Worm (Caenorhabditis elegans) whole organism, L2 larva: ENCODE measurements around the gene F47G3.1.

Experiments
- F13H6.1 ChIP-seq: sonication (generic microtip); optimal IDR thresholded peaks from 2 replicates; lab custom pipeline; 2016; ENCODE audit warnings: missing genetic modification characterization, missing compliant biosample characterization
- R02D3.7 ChIP-seq: fragments of 150-350 bp; optimal IDR thresholded peaks from 2 replicates; lab custom pipeline; 2014; ENCODE audit warnings: missing biosample characterization, missing genetic modification characterization
- Y55F3AM.14 ChIP-seq: fragments of 200-800 bp; sonication (Bioruptor generic); optimal IDR thresholded peaks from 2 replicates; lab custom pipeline; 2018; ENCODE audit warnings: mild to moderate bottlenecking, missing genetic modification characterization, missing compliant biosample characterization
- ZK546.5 ChIP-seq: sonication (generic microtip); optimal IDR thresholded peaks from 2 replicates; lab custom pipeline; 2017; ENCODE audit warnings: missing biosample characterization, missing genetic modification characterization
- alr-1 ChIP-seq: fragments of 150-350 bp; optimal IDR thresholded peaks from 2 replicates; lab custom pipeline; 2014; ENCODE audit warnings: missing biosample characterization, missing genetic modification characterization
- aly-2 ChIP-seq: fragments of 150-350 bp; optimal IDR thresholded peaks from 2 replicates; lab custom pipeline; 2014; ENCODE audit warnings: missing biosample characterization, missing genetic modification characterization
- ama-1 ChIP-seq: fragments of 150-350 bp; optimal IDR thresholded peaks from 2 replicates; lab custom pipeline; 2018; ENCODE audit warnings: inconsistent platforms
- blmp-1 ChIP-seq: sonication (generic microtip); optimal IDR thresholded peaks from 2 replicates; lab custom pipeline; 2017; ENCODE audit warnings: missing genetic modification characterization, mild to moderate bottlenecking, missing compliant biosample characterization, antibody characterized with exemption, moderate library complexity; ENCODE audit not compliant: insufficient read depth
- ceh-16 ChIP-seq: fragments of 150-350 bp; optimal IDR thresholded peaks from 2 replicates; lab custom pipeline; 2014; ENCODE audit warnings: missing biosample characterization, missing genetic modification characterization
- crh-2 ChIP-seq: sonication (generic microtip); optimal IDR thresholded peaks from 2 replicates; lab custom pipeline; 2017; ENCODE audit warnings: missing biosample characterization, missing genetic modification characterization
- dmd-4 ChIP-seq: sonication (generic microtip); optimal IDR thresholded peaks from 2 replicates; lab custom pipeline; 2017; ENCODE audit warnings: missing biosample characterization, missing genetic modification characterization
- egl-27 ChIP-seq: sonication (generic microtip); optimal IDR thresholded peaks from 3 replicates; lab custom pipeline; 2017; ENCODE audit warnings: missing biosample characterization, missing genetic modification reagents, missing genetic modification characterization
- elt-1 ChIP-seq: fragments of 150-350 bp; optimal IDR thresholded peaks from 2 replicates; lab custom pipeline; 2014; ENCODE audit warnings: missing biosample characterization, missing genetic modification characterization
- elt-3 ChIP-seq: sonication (generic microtip); optimal IDR thresholded peaks from 2 replicates; lab custom pipeline; 2017; ENCODE audit warnings: missing biosample characterization, missing genetic modification characterization
- fos-1 ChIP-seq: fragments of 150-350 bp; optimal IDR thresholded peaks from 2 replicates; lab custom pipeline; 2014; ENCODE audit warnings: missing biosample characterization, missing genetic modification characterization
- lin-11 ChIP-seq: fragments of 150-350 bp; sonication (generic microtip); optimal IDR thresholded peaks from 2 replicates; lab custom pipeline; 2014; ENCODE audit warnings: missing biosample characterization, missing genetic modification characterization, inconsistent platforms, mixed read lengths
- lin-13 ChIP-seq: fragments of 150-350 bp; optimal IDR thresholded peaks from 2 replicates; lab custom pipeline; 2014; ENCODE audit warnings: missing biosample characterization, missing genetic modification reagents, missing genetic modification characterization
- lin-39 ChIP-seq: fragments of 150-350 bp; optimal IDR thresholded peaks from 2 replicates; lab custom pipeline; 2014; ENCODE audit warnings: missing biosample characterization, missing genetic modification reagents, missing genetic modification characterization
- lsy-2 ChIP-seq, 2 experiments: fragments of 150-350 bp in 1 of 2; sonication (generic microtip) in 1 of 2; optimal IDR thresholded peaks; 2 replicates each; lab custom pipeline; 2014 to 2017; ENCODE audit warnings: missing biosample characterization in 2 of 2, missing genetic modification characterization in 2 of 2
- mab-5 ChIP-seq: fragments of 150-350 bp; optimal IDR thresholded peaks from 2 replicates; lab custom pipeline; 2014; ENCODE audit warnings: missing biosample characterization, missing genetic modification characterization
- mbf-1 ChIP-seq: sonication (generic microtip); optimal IDR thresholded peaks from 2 replicates; lab custom pipeline; 2017; ENCODE audit warnings: missing biosample characterization, missing genetic modification characterization
- mdl-1 ChIP-seq, 2 experiments: fragments of 150-350 bp in 1 of 2; sonication (generic microtip) in 1 of 2; optimal IDR thresholded peaks; 2 replicates each; lab custom pipeline; 2017; ENCODE audit warnings: missing biosample characterization in 2 of 2, missing genetic modification characterization in 2 of 2
- nhr-12 ChIP-seq: fragments of 150-350 bp; optimal IDR thresholded peaks from 2 replicates; lab custom pipeline; 2014; ENCODE audit warnings: missing biosample characterization, missing genetic modification characterization
- nhr-129 ChIP-seq: fragments of 150-350 bp; optimal IDR thresholded peaks from 2 replicates; lab custom pipeline; 2014; ENCODE audit warnings: missing biosample characterization, missing genetic modification characterization
- nhr-21 ChIP-seq: fragments of 150-350 bp; optimal IDR thresholded peaks from 2 replicates; lab custom pipeline; 2014; ENCODE audit warnings: missing biosample characterization, missing genetic modification characterization
- nhr-23 ChIP-seq: fragments of 150-350 bp; optimal IDR thresholded peaks from 2 replicates; lab custom pipeline; 2014; ENCODE audit warnings: missing biosample characterization, missing genetic modification reagents, missing genetic modification characterization
- nhr-237 ChIP-seq: fragments of 150-350 bp; optimal IDR thresholded peaks from 2 replicates; lab custom pipeline; 2014; ENCODE audit warnings: missing biosample characterization, missing genetic modification characterization
- nhr-25 ChIP-seq: fragments of 150-350 bp; sonication (generic microtip); optimal IDR thresholded peaks from 3 replicates; lab custom pipeline; 2014; ENCODE audit warnings: missing biosample characterization, missing genetic modification characterization
- nhr-6 ChIP-seq: fragments of 150-350 bp; optimal IDR thresholded peaks from 2 replicates; lab custom pipeline; 2014; ENCODE audit warnings: missing biosample characterization, missing genetic modification characterization
- peb-1 ChIP-seq: fragments of 150-350 bp; optimal IDR thresholded peaks from 2 replicates; lab custom pipeline; 2014; ENCODE audit warnings: missing biosample characterization, missing genetic modification characterization
- sem-4 ChIP-seq: fragments of 150-350 bp; optimal IDR thresholded peaks from 2 replicates; lab custom pipeline; 2014; ENCODE audit warnings: missing biosample characterization, missing genetic modification reagents, missing genetic modification characterization
- skn-1 ChIP-seq: sonication (generic microtip); optimal IDR thresholded peaks from 2 replicates; lab custom pipeline; 2017; ENCODE audit warnings: missing biosample characterization, missing genetic modification characterization
- sma-3 ChIP-seq: sonication (generic microtip); optimal IDR thresholded peaks from 2 replicates; lab custom pipeline; 2016; ENCODE audit warnings: missing genetic modification reagents, missing genetic modification characterization, missing compliant biosample characterization
- sma-9 ChIP-seq, 2 experiments: fragments of 150-350 bp in 1 of 2; sonication (generic microtip) in 1 of 2; optimal IDR thresholded peaks; 2 replicates each; lab custom pipeline; 2014 to 2016; ENCODE audit warnings: missing genetic modification characterization in 2 of 2, mild to moderate bottlenecking in 1 of 2, missing biosample characterization in 1 of 2, missing compliant biosample characterization in 1 of 2, missing genetic modification reagents in 1 of 2, moderate library complexity in 1 of 2
- unc-39 ChIP-seq: fragments of 150-350 bp; optimal IDR thresholded peaks from 2 replicates; lab custom pipeline; 2014; ENCODE audit warnings: missing biosample characterization, missing genetic modification characterization
- unc-55 ChIP-seq: fragments of 150-350 bp; sonication (generic microtip); optimal IDR thresholded peaks from 3 replicates; lab custom pipeline; 2014; ENCODE audit warnings: missing biosample characterization, missing genetic modification reagents, missing genetic modification characterization
- unc-62 ChIP-seq: fragments of 150-350 bp; optimal IDR thresholded peaks from 2 replicates; lab custom pipeline; 2014; ENCODE audit warnings: missing biosample characterization, missing genetic modification reagents, missing genetic modification characterization
- zag-1 ChIP-seq: fragments of 150-350 bp; optimal IDR thresholded peaks from 2 replicates; lab custom pipeline; 2014; ENCODE audit warnings: missing biosample characterization, missing genetic modification characterization
- ztf-1 ChIP-seq: fragments of 200-800 bp; sonication (Bioruptor generic); conservative IDR thresholded peaks from 2 replicates; pipeline ENCODE4 v1.3.6; 2022; ENCODE audit warnings: missing genetic modification characterization, missing compliant biosample characterization
- ztf-11 ChIP-seq: sonication (generic microtip); optimal IDR thresholded peaks from 2 replicates; lab custom pipeline; 2017; ENCODE audit warnings: missing biosample characterization, missing genetic modification characterization
- ztf-4 ChIP-seq: fragments of 150-350 bp; optimal IDR thresholded peaks from 2 replicates; lab custom pipeline; 2014; ENCODE audit warnings: missing biosample characterization, missing genetic modification characterization

The F47G3.1 gene

ce11 chrX:2364703-2365299 is 20.8 kb upstream of the F47G3.1 start (continued):
- TF ChIP-seq unc-62 (GFP tag; lab: Kevin White, UChicago) (no peak), R02D3.7 (tag; lab: Kevin White, UChicago) (peak; percentile 66), elt-3 (tag; lab: Kevin White, UChicago) (no peak), ztf-11 (tag; lab: Kevin White, UChicago) (no peak), dmd-4 (tag; lab: Kevin White, UChicago) (peak; percentile 76), mdl-1 (tag; optimal IDR thresholded peaks at IDR 0.05; lab: Kevin White, UChicago) (peak; percentile 34 to 64), egl-27 (tag; lab: Kevin White, UChicago) (peak; percentile 92), blmp-1 (peak; percentile 68), unc-55 (peak; percentile 58), ZK546.5 (tag; lab: Kevin White, UChicago) (peak; percentile 51), ceh-16 (no peak), sma-3 (GFP tag; lab: Kevin White, UChicago) (peak; percentile 95), mbf-1 (peak; percentile 60), alr-1 (tag; lab: Kevin White, UChicago) (no peak), lsy-2 (tag; optimal IDR thresholded peaks at IDR 0.05; lab: Kevin White, UChicago) (peak; percentile 87 to 93), zag-1 (no peak), lin-39 (tag; lab: Kevin White, UChicago) (no peak), skn-1 (tag; lab: Kevin White, UChicago) (peak; percentile 86), nhr-25 (tag; lab: Kevin White, UChicago) (peak; percentile 97), peb-1 (tag; lab: Kevin White, UChicago) (no peak), Y55F3AM.14 (GFP tag; lab: Kevin White, UChicago) (peak; percentile 53), unc-39 (no peak), fos-1 (tag; lab: Kevin White, UChicago) (peak; percentile 97), lin-11 (tag; lab: Kevin White, UChicago) (no peak), nhr-21 (tag; lab: Kevin White, UChicago) (peak; percentile 97), nhr-237 (tag; lab: Kevin White, UChicago) (peak; percentile 90)

DNA sequence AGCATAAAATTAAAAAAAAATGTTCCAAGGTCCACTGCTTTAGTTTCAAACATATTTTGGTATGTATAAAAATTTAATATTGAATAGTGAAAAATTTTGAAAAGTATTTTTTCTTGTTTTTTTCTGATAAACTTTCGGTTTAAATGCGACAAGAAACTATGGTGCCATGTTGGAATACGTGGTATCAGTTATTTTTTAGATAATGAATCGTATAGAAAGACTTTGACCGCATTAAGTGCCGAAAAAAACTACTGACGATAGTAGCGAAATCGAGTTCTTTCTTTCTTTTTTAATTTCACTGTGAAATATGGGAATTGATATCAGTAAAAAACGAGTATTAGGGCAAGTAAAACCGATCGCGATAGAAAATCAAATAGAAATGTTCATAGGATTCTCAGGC is 19.7 kb upstream of the F47G3.1 start, which contains the start of gene T24D8.6:
T24D8.6 (minus strand) TSS at position 101 of the 400 bp plus-strand sequence.
- TF ChIP-seq lin-39 (tag; lab: Kevin White, UChicago) (no peak), nhr-23 (tag; lab: Kevin White, UChicago) (no peak)

DNA sequence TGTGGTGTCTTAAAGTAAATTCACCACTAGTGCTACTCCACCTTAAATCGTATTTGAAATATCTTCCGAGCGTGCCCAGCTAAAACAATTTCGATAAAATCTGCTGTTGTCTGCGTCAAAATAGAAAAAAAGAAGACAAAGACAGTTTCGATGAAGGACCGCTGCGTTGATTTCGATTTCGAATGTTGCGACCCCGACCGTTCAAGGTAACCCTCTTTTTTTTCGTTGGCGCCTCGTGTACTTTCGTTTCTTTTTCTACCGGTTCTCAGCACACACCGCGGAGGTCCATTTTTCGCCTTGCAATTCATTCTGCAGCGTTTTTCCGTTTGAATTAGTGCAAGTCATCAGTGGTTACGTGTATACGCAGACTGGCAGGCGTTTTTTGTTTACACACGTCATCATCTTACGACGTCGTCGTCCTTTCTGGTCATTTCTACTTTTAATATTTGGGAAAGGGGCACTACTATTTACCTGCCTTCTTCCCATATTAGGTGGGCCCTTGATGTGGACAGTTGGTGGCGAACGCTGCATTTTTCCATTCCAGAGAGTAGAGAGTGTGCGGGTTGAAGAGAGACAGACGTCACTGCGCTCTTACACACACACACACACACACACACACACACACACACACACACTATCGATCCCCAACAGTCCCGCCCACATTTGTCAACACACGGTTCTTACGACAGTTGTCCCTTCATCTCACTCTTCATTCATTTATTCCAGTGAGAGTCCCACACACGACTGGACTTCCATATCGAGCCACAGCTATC is 17.3 kb upstream of the F47G3.1 start:
- TF ChIP-seq ceh-16 (no peak), mbf-1 (no peak), sma-9 (GFP tag; optimal IDR thresholded peaks at IDR 0.05; lab: Kevin White, UChicago) (peak; percentile 47), sma-9 (tag; optimal IDR thresholded peaks at IDR 0.05; lab: Kevin White, UChicago) (no peak), zag-1 (no peak), nhr-6 (tag; lab: Kevin White, UChicago) (no peak), lin-39 (tag; lab: Kevin White, UChicago) (no peak), Y55F3AM.14 (GFP tag; lab: Kevin White, UChicago) (no peak), nhr-237 (tag; lab: Kevin White, UChicago) (no peak), unc-39 (no peak), sma-3 (GFP tag; lab: Kevin White, UChicago) (no peak), aly-2 (no peak), peb-1 (tag; lab: Kevin White, UChicago) (no peak), ztf-1 (GFP tag; lab: Robert Waterston, UW) (no peak), lin-13 (GFP tag; lab: Kevin White, UChicago) (no peak), nhr-12 (tag; lab: Kevin White, UChicago) (no peak), crh-2 (tag; lab: Kevin White, UChicago) (no peak), elt-1 (tag; lab: Kevin White, UChicago) (no peak), nhr-129 (tag; lab: Kevin White, UChicago) (peak; percentile 28), lsy-2 (tag; optimal IDR thresholded peaks at IDR 0.05; lab: Kevin White, UChicago) (no peak), F13H6.1 (tag; lab: Kevin White, UChicago) (peak; percentile 43), ztf-4 (no peak), mab-5 (tag; lab: Kevin White, UChicago) (no peak), fos-1 (tag; lab: Kevin White, UChicago) (no peak), nhr-23 (tag; lab: Kevin White, UChicago) (no peak), nhr-25 (tag; lab: Kevin White, UChicago) (peak; percentile 83), ama-1 (no peak), mdl-1 (tag; optimal IDR thresholded peaks at IDR 0.05; lab: Kevin White, UChicago) (no peak), sem-4 (tag; lab: Kevin White, UChicago) (no peak), elt-3 (tag; lab: Kevin White, UChicago) (no peak), blmp-1 (peak; percentile 85), alr-1 (tag; lab: Kevin White, UChicago) (no peak)
